Worm (Caenorhabditis elegans): ENCODE data around the gene F01F1.14.

The F01F1.14 gene

DNA sequence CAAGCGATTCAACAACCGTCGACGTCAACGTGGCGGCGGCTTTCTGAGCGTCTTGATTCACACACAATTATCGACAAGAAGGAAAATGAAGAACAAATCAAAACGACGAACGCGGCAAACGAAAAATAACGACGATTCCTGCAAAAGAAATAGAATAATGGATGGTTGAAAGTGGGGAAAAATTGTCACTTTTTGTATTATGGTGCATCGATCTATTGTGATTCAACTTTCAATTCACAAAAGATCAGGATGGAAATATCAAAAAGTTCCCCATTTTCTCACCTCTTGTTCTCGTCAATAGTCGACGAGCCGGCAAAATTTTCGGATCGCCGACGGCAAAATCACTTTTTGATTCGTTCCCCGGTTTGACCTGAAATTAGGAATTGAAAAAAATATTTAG lies 49.3 kb downstream of the F01F1.14 start, which contains the start of the genes R12B2.13 and mdt-15:
R12B2.13 (minus strand) TSS at position 101 of the 400 bp plus-strand sequence.
mdt-15 (minus strand) TSS at position 376 of the 400 bp plus-strand sequence.
- TF ChIP-seq tab-1 (GFP tag; IDR thresholded peaks at IDR 0.05), result no peak
- TF ChIP-seq T22C8.4 (GFP tag; IDR thresholded peaks at IDR 0.05), result no peak
- no peak for TF ChIP-seq ztf-23 (GFP tag; IDR thresholded peaks at IDR 0.05)

DNA sequence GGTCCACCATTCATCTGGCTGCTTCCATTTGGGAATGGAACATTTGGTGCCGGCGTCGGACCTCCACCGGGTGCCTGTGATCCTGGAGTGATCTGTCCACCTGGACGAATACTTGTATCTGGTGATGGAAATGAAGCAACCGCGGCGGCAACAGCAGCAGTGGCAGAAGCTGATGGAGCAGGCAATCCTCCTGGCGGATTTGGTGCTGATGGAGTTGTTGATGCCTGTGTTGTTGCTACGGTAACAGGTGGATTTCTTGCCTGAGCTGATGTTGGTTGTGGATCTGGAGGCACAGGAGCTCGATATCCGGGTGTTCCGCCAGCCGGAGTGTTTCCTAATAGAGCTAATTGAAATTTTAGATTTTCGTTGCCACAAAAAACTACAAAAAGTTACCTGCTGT lies 50.3 kb downstream of the F01F1.14 start:
- no peak for TF ChIP-seq tab-1 (GFP tag; IDR thresholded peaks at IDR 0.05)
- TF ChIP-seq cog-1 (tag; optimal IDR thresholded peaks at IDR 0.05), result no peak
- TF ChIP-seq med-1 (GFP tag; optimal IDR thresholded peaks at IDR 0.05; ENCODE audit: insufficient read depth), result no peak
- TF ChIP-seq klf-2 (GFP tag; conservative IDR thresholded peaks at IDR 0.05), result no peak
- TF ChIP-seq T22C8.4 (GFP tag; IDR thresholded peaks at IDR 0.05), result no peak
- TF ChIP-seq ztf-23 (GFP tag; IDR thresholded peaks at IDR 0.05), result no peak
- TF ChIP-seq ztf-29 (GFP tag; IDR thresholded peaks at IDR 0.05), result no peak
- no peak for TF ChIP-seq flt-1 (GFP tag; IDR thresholded peaks at IDR 0.05)
- no peak for TF ChIP-seq ref-1 (GFP tag; conservative IDR thresholded peaks at IDR 0.05)

All from whole organism, midembryonic.